Fruit fly (Drosophila melanogaster) whole organism, embryonic: ENCODE data around the gene CG17127.
A peak's percentile ranks its signal among the peaks of the same experiment; 100 is the strongest.

Experiments used
- Blimp-1 ChIP-seq: fragments of 200-800 bp; sonication (Bioruptor generic); optimal IDR thresholded peaks from 3 replicates; lab custom pipeline; 2018; ENCODE audit warnings: missing biosample characterization, missing genetic modification characterization, mild to moderate bottlenecking, moderate library complexity, missing genetic modification reagents
- CG11085 ChIP-seq: fragments of 200-800 bp; sonication (Bioruptor generic); IDR thresholded peaks from 2 replicates; pipeline ENCODE4 v1.3.6; 2022; ENCODE audit warnings: missing biosample characterization, missing genetic modification characterization
- CG11398 ChIP-seq: fragments of 200-800 bp; sonication (Bioruptor generic); optimal IDR thresholded peaks from 2 replicates; lab custom pipeline; 2016; ENCODE audit warnings: missing biosample characterization, missing genetic modification characterization
- CG11723 ChIP-seq: fragments of 200-800 bp; sonication (Bioruptor generic); optimal IDR thresholded peaks from 2 replicates; lab custom pipeline; 2017; ENCODE audit warnings: missing biosample characterization, mild to moderate bottlenecking, missing genetic modification characterization
- CG14965 ChIP-seq: fragments of 200-800 bp; sonication (Bioruptor generic); optimal IDR thresholded peaks from 2 replicates; lab custom pipeline; 2016; ENCODE audit warnings: missing biosample characterization, missing genetic modification characterization, borderline replicate concordance
- CG15073 ChIP-seq: fragments of 200-800 bp; sonication (Bioruptor generic); optimal IDR thresholded peaks from 2 replicates; lab custom pipeline; 2016; ENCODE audit warnings: missing biosample characterization, missing genetic modification characterization
- CG1603 ChIP-seq: fragments of 200-800 bp; sonication (Bioruptor generic); optimal IDR thresholded peaks from 2 replicates; lab custom pipeline; 2019; ENCODE audit warnings: missing biosample characterization, mild to moderate bottlenecking, missing genetic modification characterization, moderate library complexity
- CG16863 ChIP-seq: fragments of 200-800 bp; sonication (Bioruptor generic); optimal IDR thresholded peaks from 3 replicates; lab custom pipeline; 2016; ENCODE audit warnings: missing biosample characterization, missing genetic modification characterization
- CG1792 ChIP-seq: fragments of 200-800 bp; sonication (Bioruptor generic); optimal IDR thresholded peaks from 2 replicates; lab custom pipeline; 2016; ENCODE audit warnings: missing biosample characterization, missing genetic modification characterization
- CG18011 ChIP-seq: fragments of 200-800 bp; sonication (Bioruptor generic); optimal IDR thresholded peaks from 2 replicates; lab custom pipeline; 2017; ENCODE audit warnings: missing biosample characterization, missing genetic modification characterization, mild to moderate bottlenecking, moderate library complexity, missing genotype
- CG18599 ChIP-seq: fragments of 200-800 bp; sonication (Bioruptor generic); optimal IDR thresholded peaks from 3 replicates; lab custom pipeline; 2017; ENCODE audit warnings: missing biosample characterization, missing genetic modification characterization, mild to moderate bottlenecking, moderate library complexity, missing genetic modification reagents
- CG31388 ChIP-seq: fragments of 200-800 bp; sonication (Bioruptor generic); optimal IDR thresholded peaks from 2 replicates; lab custom pipeline; 2016; ENCODE audit warnings: missing biosample characterization, missing genetic modification characterization
- CG31441 ChIP-seq: fragments of 200-800 bp; sonication (Bioruptor generic); IDR thresholded peaks from 2 replicates; pipeline ENCODE4 v1.3.6; 2022; ENCODE audit warnings: missing biosample characterization, missing genetic modification characterization
- CG32532 ChIP-seq: fragments of 200-800 bp; sonication (Bioruptor generic); IDR thresholded peaks from 2 replicates; pipeline ENCODE4 v1.3.6; 2022; ENCODE audit warnings: missing biosample characterization, missing genetic modification characterization
- CG4820 ChIP-seq: fragments of 200-800 bp; sonication (Bioruptor generic); optimal IDR thresholded peaks from 3 replicates; lab custom pipeline; 2016; ENCODE audit warnings: missing biosample characterization, missing genetic modification characterization
- CG7372 ChIP-seq: fragments of 200-800 bp; sonication (Bioruptor generic); IDR thresholded peaks from 2 replicates; pipeline ENCODE4 v1.3.6; 2022; ENCODE audit warnings: missing biosample characterization, missing genetic modification characterization
- CG7556 ChIP-seq: fragments of 200-800 bp; sonication (Bioruptor generic); optimal IDR thresholded peaks from 2 replicates; lab custom pipeline; 2017; ENCODE audit warnings: missing biosample characterization, mild to moderate bottlenecking, missing genetic modification characterization
- CG8281 ChIP-seq: fragments of 200-800 bp; sonication (Bioruptor generic); optimal IDR thresholded peaks from 2 replicates; lab custom pipeline; 2018; ENCODE audit warnings: missing biosample characterization, mild to moderate bottlenecking, missing genetic modification characterization, moderate library complexity
- CG8478 ChIP-seq: fragments of >200 bp; optimal IDR thresholded peaks from 2 replicates; lab custom pipeline; 2018
- CG8944 ChIP-seq: fragments of 200-800 bp; sonication (Bioruptor generic); optimal IDR thresholded peaks from 3 replicates; lab custom pipeline; 2016; ENCODE audit warnings: missing biosample characterization, missing genetic modification characterization
- Fer1 ChIP-seq: fragments of 200-800 bp; sonication (Bioruptor generic); optimal IDR thresholded peaks from 2 replicates; lab custom pipeline; 2017; ENCODE audit warnings: missing biosample characterization, mild to moderate bottlenecking, missing genetic modification characterization
- MTF-1 ChIP-seq: fragments of 200-800 bp; sonication (Bioruptor generic); optimal IDR thresholded peaks from 2 replicates; lab custom pipeline; 2018; ENCODE audit warnings: missing biosample characterization, mild to moderate bottlenecking, missing genetic modification characterization, borderline replicate concordance
- Nf-YA ChIP-seq: fragments of 200-800 bp; sonication (Bioruptor generic); IDR thresholded peaks from 2 replicates; pipeline ENCODE4 v1.3.6; 2022; ENCODE audit warnings: missing biosample characterization, missing genetic modification characterization
- Sox102F ChIP-seq: fragments of 200-800 bp; sonication (Bioruptor generic); optimal IDR thresholded peaks from 2 replicates; lab custom pipeline; 2018; ENCODE audit warnings: missing biosample characterization, mild to moderate bottlenecking, missing genetic modification characterization, moderate library complexity
- Tbp ChIP-seq: fragments of >200 bp; optimal IDR thresholded peaks from 2 replicates; lab custom pipeline; 2018; ENCODE audit warnings: missing biosample characterization, missing genetic modification characterization
- Trl ChIP-seq, 3 experiments: fragments of >200 bp in 2 of 3; fragments of 200-800 bp in 1 of 3; sonication (Bioruptor generic) in 1 of 3; optimal IDR thresholded peaks; 2 replicates in 1 of 3; 3 replicates in 2 of 3; lab custom pipeline; 2016 to 2017; ENCODE audit warnings: missing biosample characterization in 1 of 3, missing genetic modification characterization in 1 of 3
- Xrp1 ChIP-seq: fragments of 200-800 bp; sonication (Bioruptor generic); IDR thresholded peaks from 2 replicates; pipeline ENCODE4 v1.3.6; 2022; ENCODE audit warnings: missing biosample characterization, missing genetic modification characterization
- ase ChIP-seq: fragments of 200-800 bp; sonication (Bioruptor generic); IDR thresholded peaks from 3 replicates; pipeline ENCODE4 v1.3.6; 2022; ENCODE audit warnings: missing biosample characterization, missing genetic modification characterization
- bowl ChIP-seq: fragments of 200-800 bp; sonication (Bioruptor generic); IDR thresholded peaks from 2 replicates; pipeline ENCODE4 v1.3.6; 2022; ENCODE audit warnings: missing biosample characterization, missing genetic modification characterization
- caup ChIP-seq: fragments of 200-800 bp; sonication (Bioruptor generic); optimal IDR thresholded peaks from 3 replicates; lab custom pipeline; 2017; ENCODE audit warnings: missing biosample characterization, mild to moderate bottlenecking, missing genetic modification characterization, moderate library complexity; ENCODE audit not compliant: severe bottlenecking
- dimm ChIP-seq: fragments of 200-800 bp; sonication (Bioruptor generic); IDR thresholded peaks from 2 replicates; pipeline ENCODE4 v1.3.6; 2022; ENCODE audit warnings: missing biosample characterization, missing genetic modification characterization
- gce ChIP-seq: fragments of 200-800 bp; sonication (Bioruptor generic); IDR thresholded peaks from 3 replicates; pipeline ENCODE4 v1.3.6; 2022; ENCODE audit warnings: missing biosample characterization, missing genetic modification characterization
- h ChIP-seq: fragments of >200 bp; optimal IDR thresholded peaks from 2 replicates; lab custom pipeline; 2017
- kni ChIP-seq: fragments of 200-800 bp; sonication (Bioruptor generic); optimal IDR thresholded peaks from 3 replicates; lab custom pipeline; 2017; ENCODE audit warnings: mild to moderate bottlenecking, missing biosample characterization, missing genetic modification reagents, missing genetic modification characterization
- knrl ChIP-seq: fragments of 200-800 bp; sonication (Bioruptor generic); IDR thresholded peaks from 3 replicates; pipeline ENCODE4 v1.3.6; 2022; ENCODE audit warnings: missing biosample characterization, missing genetic modification characterization; ENCODE audit not compliant: partially characterized antibody
- luna ChIP-seq: fragments of 200-800 bp; sonication (Bioruptor generic); optimal IDR thresholded peaks from 2 replicates; lab custom pipeline; 2016; ENCODE audit warnings: missing biosample characterization, missing genetic modification characterization
- mld ChIP-seq: fragments of 200-800 bp; sonication (Bioruptor generic); IDR thresholded peaks from 3 replicates; pipeline ENCODE4 v1.3.6; 2022; ENCODE audit warnings: missing biosample characterization, missing genetic modification characterization; ENCODE audit not compliant: partially characterized antibody
- nerfin-1 ChIP-seq: fragments of 200-800 bp; sonication (Bioruptor generic); optimal IDR thresholded peaks from 3 replicates; lab custom pipeline; 2019; ENCODE audit warnings: missing biosample characterization, mild to moderate bottlenecking, missing genetic modification characterization, moderate library complexity
- p53 ChIP-seq: fragments of 200-800 bp; sonication (Bioruptor generic); optimal IDR thresholded peaks from 2 replicates; lab custom pipeline; 2016; ENCODE audit warnings: missing biosample characterization, missing genetic modification characterization
- rib ChIP-seq: fragments of 200-800 bp; sonication (Bioruptor generic); IDR thresholded peaks from 2 replicates; pipeline ENCODE4 v1.3.6; 2022; ENCODE audit warnings: missing biosample characterization, missing genetic modification characterization
- ro ChIP-seq: fragments of 200-800 bp; sonication (Bioruptor generic); IDR thresholded peaks from 2 replicates; pipeline ENCODE4 v1.3.6; 2022; ENCODE audit warnings: missing biosample characterization, missing genetic modification characterization
- scrt ChIP-seq: fragments of 200-800 bp; sonication (Bioruptor generic); optimal IDR thresholded peaks from 2 replicates; lab custom pipeline; 2018; ENCODE audit warnings: missing biosample characterization, mild to moderate bottlenecking, missing genetic modification characterization, moderate library complexity
- sd ChIP-seq: fragments of 200-800 bp; sonication (Bioruptor generic); optimal IDR thresholded peaks from 3 replicates; lab custom pipeline; 2018; ENCODE audit warnings: missing biosample characterization, mild to moderate bottlenecking, missing genetic modification characterization, moderate library complexity
- shn ChIP-seq: fragments of 200-800 bp; sonication (Bioruptor generic); optimal IDR thresholded peaks from 3 replicates; lab custom pipeline; 2016; ENCODE audit warnings: missing biosample characterization, missing genetic modification characterization
- so ChIP-seq: fragments of 200-800 bp; sonication (Bioruptor generic); IDR thresholded peaks from 3 replicates; pipeline ENCODE4 v1.3.6; 2022; ENCODE audit warnings: missing biosample characterization, missing genetic modification characterization
- tap ChIP-seq: fragments of 200-800 bp; optimal IDR thresholded peaks from 3 replicates; lab custom pipeline; 2019; ENCODE audit warnings: missing biosample characterization, mild to moderate bottlenecking, missing genetic modification characterization, moderate library complexity
- tio ChIP-seq: fragments of 200-800 bp; sonication (Bioruptor generic); optimal IDR thresholded peaks from 2 replicates; lab custom pipeline; 2017; ENCODE audit warnings: missing biosample characterization, missing genetic modification characterization, inconsistent platforms
- tna ChIP-seq: fragments of 200-800 bp; sonication (Bioruptor generic); IDR thresholded peaks from 2 replicates; pipeline ENCODE4 v1.3.6; 2022; ENCODE audit warnings: missing biosample characterization, missing genetic modification characterization; ENCODE audit not compliant: partially characterized antibody
- vvl ChIP-seq: fragments of 200-800 bp; sonication (Bioruptor generic); IDR thresholded peaks from 2 replicates; pipeline ENCODE4 v1.3.6; 2022; ENCODE audit warnings: missing biosample characterization, missing genetic modification characterization
- zfh2 ChIP-seq: fragments of 200-800 bp; sonication (Bioruptor generic); optimal IDR thresholded peaks from 2 replicates; lab custom pipeline; 2016; ENCODE audit warnings: missing biosample characterization, missing genetic modification characterization

The CG17127 gene

DNA sequence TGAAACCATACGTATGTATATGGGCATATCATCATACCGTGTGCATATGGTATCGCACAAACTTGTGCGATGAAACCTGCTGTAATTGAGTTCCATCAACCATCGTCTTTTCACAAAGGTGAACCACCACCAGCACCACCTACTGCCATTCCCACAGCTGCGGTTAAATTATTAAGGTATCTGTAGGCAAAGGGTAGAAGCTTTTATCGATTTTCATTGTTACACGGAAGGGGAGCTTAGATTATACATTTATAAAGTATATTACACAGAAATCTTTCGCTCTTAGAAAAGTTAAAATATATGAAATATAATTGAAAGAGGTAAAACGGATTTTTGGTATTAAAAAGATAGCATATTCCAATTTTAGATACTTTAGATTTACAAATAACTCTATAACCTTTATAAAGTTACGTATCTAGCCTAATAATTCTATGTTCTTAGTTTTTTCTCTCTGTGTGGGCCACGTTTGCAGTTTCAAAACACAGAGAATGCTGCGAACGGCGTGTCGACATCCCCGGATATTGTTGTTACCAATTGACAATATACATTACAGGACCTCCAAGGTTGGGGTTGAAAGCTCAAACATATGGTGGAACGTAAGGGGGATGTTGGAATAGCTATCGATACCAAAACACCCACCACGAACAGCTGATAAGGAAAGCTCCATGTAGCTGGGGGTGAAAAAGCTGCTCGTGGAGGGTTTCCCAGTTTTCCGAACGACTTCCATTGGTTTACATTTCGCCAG is 10.1 kb upstream of the CG17127 start, which contains the start of gene CG6495 (continued):
- TF ChIP-seq Sox102F (GFP tag; lab: Kevin White, UChicago) (peak; percentile 71), CG11085 (GFP tag; lab: Robert Waterston, UW) (no peak), Blimp-1 (GFP tag; lab: Kevin White, UChicago) (peak; percentile 59), tna (GFP tag; lab: Robert Waterston, UW) (no peak), CG1603 (tag; lab: Kevin White, UChicago) (no peak), gce (GFP tag; lab: Robert Waterston, UW) (no peak), tap (tag; lab: Kevin White, UChicago) (peak; percentile 49), CG14965 (GFP tag; lab: Kevin White, UChicago) (no peak), h (lab: Kevin White, UChicago) (no peak), CG7372 (GFP tag; lab: Robert Waterston, UW) (no peak), Xrp1 (peak; percentile 52; the same call in 1 of the 2 replicates), luna (GFP tag; lab: Kevin White, UChicago) (no peak), knrl (GFP tag; lab: Robert Waterston, UW) (no peak), CG18599 (GFP tag; lab: Kevin White, UChicago) (peak; percentile 86), kni (GFP tag; lab: Kevin White, UChicago) (no peak), mld (GFP tag; lab: Robert Waterston, UW) (no peak), CG8281 (tag; lab: Kevin White, UChicago) (peak; percentile 2), CG11398 (GFP tag; lab: Kevin White, UChicago) (no peak), MTF-1 (GFP tag; lab: Kevin White, UChicago) (no peak), dimm (GFP tag; lab: Robert Waterston, UW) (no peak), CG11723 (GFP tag; lab: Kevin White, UChicago) (no peak), vvl (GFP tag; lab: Robert Waterston, UW) (peak; percentile 65), CG15073 (GFP tag; lab: Kevin White, UChicago) (no peak), CG31388 (GFP tag; lab: Kevin White, UChicago) (no peak), CG7556 (peak; percentile 85), CG1792 (GFP tag; lab: Kevin White, UChicago) (no peak), zfh2 (GFP tag; lab: Kevin White, UChicago) (no peak), Nf-YA (GFP tag; lab: Robert Waterston, UW) (no peak), CG16863 (no peak), CG8944 (GFP tag; lab: Kevin White, UChicago) (no peak), Fer1 (GFP tag; lab: Kevin White, UChicago) (peak; percentile 81), ase (GFP tag; lab: Robert Waterston, UW) (no peak), so (GFP tag; lab: Robert Waterston, UW) (no peak), CG31441 (peak; percentile 80), bowl (no peak), CG18011 (no peak), CG32532 (GFP tag; lab: Robert Waterston, UW) (peak; percentile 56; the same call in 1 of the 2 replicates), p53 (GFP tag; lab: Kevin White, UChicago) (no peak), rib (no peak), nerfin-1 (tag; lab: Kevin White, UChicago) (peak; percentile 16), ro (GFP tag; lab: Robert Waterston, UW) (no peak), Tbp (GFP tag; lab: Kevin White, UChicago) (no peak), shn (no peak), CG4820 (GFP tag; lab: Kevin White, UChicago) (peak; percentile 0), scrt (GFP tag; lab: Kevin White, UChicago) (peak; percentile 26), caup (GFP tag; lab: Kevin White, UChicago) (peak; percentile 62), sd (no peak), CG8478 (lab: Kevin White, UChicago) (no peak), Trl (optimal IDR thresholded peaks at IDR 0.05; lab: Kevin White, UChicago) (no peak), Trl (GFP tag; optimal IDR thresholded peaks at IDR 0.05; lab: Kevin White, UChicago) (no peak), tio (GFP tag; lab: Kevin White, UChicago) (no peak)
